Fruit fly (Drosophila melanogaster): ENCODE results near the gene Smg6.

The Smg6 gene

DNA sequence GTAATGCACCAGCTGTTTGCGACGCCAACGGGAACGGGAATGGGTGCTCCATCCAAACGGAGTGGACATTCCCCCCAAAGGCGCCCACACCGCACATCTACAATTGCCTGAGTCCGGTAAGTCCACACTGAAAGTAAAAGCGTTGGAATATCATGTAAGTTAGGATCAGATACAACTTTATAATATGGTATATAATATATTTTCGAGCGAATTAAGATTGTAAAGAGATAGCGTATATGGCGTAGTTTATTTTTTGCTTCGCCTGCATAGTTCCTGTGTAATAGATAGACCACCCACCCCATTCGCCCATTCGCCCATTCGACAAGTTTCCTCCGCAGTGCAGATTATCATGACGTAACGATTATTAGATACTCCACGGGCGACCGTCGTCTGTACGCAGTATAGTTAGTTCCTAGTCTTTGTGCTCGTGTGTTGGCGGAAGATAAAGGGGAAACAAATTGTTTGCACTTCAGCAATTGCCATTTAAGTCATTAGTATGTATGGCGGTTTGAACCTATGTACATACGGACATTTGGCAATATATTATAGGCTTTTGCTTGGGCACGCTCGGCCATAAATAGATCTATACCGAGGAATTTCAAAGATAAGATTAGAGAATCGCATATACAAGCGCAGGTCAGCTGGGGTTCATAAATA, 18.3 kb upstream of the Smg6 start (continued):
- TF ChIP-seq hth (optimal IDR thresholded peaks at IDR 0.05) = no peak
- no peak for TF ChIP-seq tup (GFP tag; optimal IDR thresholded peaks at IDR 0.05)
- peak in 1 of 2 experiments; percentile 62 for TF ChIP-seq eve (GFP tag; optimal IDR thresholded peaks at IDR 0.05)
- no peak for TF ChIP-seq dm (GFP tag; optimal IDR thresholded peaks at IDR 0.05)
- TF ChIP-seq bcd (GFP tag; optimal IDR thresholded peaks at IDR 0.05) = no peak
- TF ChIP-seq pho (GFP tag; optimal IDR thresholded peaks at IDR 0.05) = peak; percentile 21
- TF ChIP-seq btn (GFP tag; optimal IDR thresholded peaks at IDR 0.05) = no peak
- no peak for TF ChIP-seq crc (GFP tag; optimal IDR thresholded peaks at IDR 0.05)
- TF ChIP-seq croc (GFP tag; conservative IDR thresholded peaks at IDR 0.05) = no peak
- TF ChIP-seq Nf-YC (tag; optimal IDR thresholded peaks at IDR 0.05) = no peak
- no peak for TF ChIP-seq CG12219 (GFP tag; optimal IDR thresholded peaks at IDR 0.05)
- TF ChIP-seq CG7271 (tag; optimal IDR thresholded peaks at IDR 0.05) = no peak
- no peak for TF ChIP-seq CG15696 (tag; optimal IDR thresholded peaks at IDR 0.05)
- no peak for TF ChIP-seq Atf3 (GFP tag; optimal IDR thresholded peaks at IDR 0.05)
- TF ChIP-seq CG13894 (tag; optimal IDR thresholded peaks at IDR 0.05) = no peak
- no peak for TF ChIP-seq CG14965 (GFP tag; optimal IDR thresholded peaks at IDR 0.05; ENCODE audit: borderline replicate concordance)
- TF ChIP-seq Hmx (GFP tag; optimal IDR thresholded peaks at IDR 0.05) = no peak
- TF ChIP-seq CG3407 (GFP tag; optimal IDR thresholded peaks at IDR 0.05) = no peak
- TF ChIP-seq H2.0 (GFP tag; IDR thresholded peaks at IDR 0.05) = no peak
- TF ChIP-seq Hsf (GFP tag; optimal IDR thresholded peaks at IDR 0.05) = no peak
- no peak for TF ChIP-seq Awh (GFP tag; IDR thresholded peaks at IDR 0.05)

DNA sequence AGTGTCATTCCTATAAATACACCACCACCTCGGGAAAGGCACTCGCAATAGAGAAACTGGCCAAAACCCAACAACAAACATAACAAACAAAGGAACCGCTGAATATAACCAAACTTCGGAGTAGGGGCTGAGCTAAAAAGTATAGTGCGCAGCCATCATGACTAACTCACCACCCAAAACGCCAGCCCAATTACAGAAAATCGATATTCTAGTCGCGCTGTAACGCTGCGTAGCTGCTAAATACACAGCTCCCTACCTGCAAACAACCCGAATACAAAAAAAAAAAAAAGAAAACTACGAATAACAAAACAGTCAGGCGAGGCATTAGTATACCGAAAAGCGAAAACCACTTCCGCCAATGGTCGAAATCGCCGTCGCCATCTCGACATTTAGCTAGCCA, 17.4 kb upstream of the Smg6 start:
- TF ChIP-seq bigmax (GFP tag; optimal IDR thresholded peaks at IDR 0.05) = peak; percentile 39
- TF ChIP-seq hth (optimal IDR thresholded peaks at IDR 0.05) = no peak
- peak; percentile 96 for TF ChIP-seq onecut (GFP tag; IDR thresholded peaks at IDR 0.05)
- TF ChIP-seq CG6175 (GFP tag; IDR thresholded peaks at IDR 0.05) = no peak
- TF ChIP-seq CG15696 (tag; optimal IDR thresholded peaks at IDR 0.05) = no peak
- peak in 1 of 2 experiments; percentile 87 for TF ChIP-seq eve (GFP tag; optimal IDR thresholded peaks at IDR 0.05)
- peak; percentile 55 for TF ChIP-seq Ets65A (GFP tag)
- no peak for TF ChIP-seq da (GFP tag; optimal IDR thresholded peaks at IDR 0.05)
- TF ChIP-seq Poxn (GFP tag; IDR thresholded peaks at IDR 0.05) = no peak
- peak; percentile 4 for TF ChIP-seq ab (GFP tag; optimal IDR thresholded peaks at IDR 0.05)
- no peak for TF ChIP-seq CG4282 (GFP tag; optimal IDR thresholded peaks at IDR 0.05)
- TF ChIP-seq CG10431 (GFP tag; optimal IDR thresholded peaks at IDR 0.05) = peak; percentile 10
- TF ChIP-seq psq (GFP tag; optimal IDR thresholded peaks at IDR 0.05) = no peak
- no peak for TF ChIP-seq zfh2 (GFP tag; optimal IDR thresholded peaks at IDR 0.05)

- TF ChIP-seq pros (GFP tag; optimal IDR thresholded peaks at IDR 0.05) (peak; percentile 50), CG12071 (GFP tag; optimal IDR thresholded peaks at IDR 0.05) (peak; percentile 61), Ravus (GFP tag; IDR thresholded peaks at IDR 0.05) (no peak), gt (GFP tag; IDR thresholded peaks at IDR 0.05) (no peak), jumu (GFP tag; optimal IDR thresholded peaks at IDR 0.05) (peak; percentile 17), CoRest (tag; optimal IDR thresholded peaks at IDR 0.05) (peak; percentile 14), phol (tag; optimal IDR thresholded peaks at IDR 0.05) (no peak), mirr (GFP tag; optimal IDR thresholded peaks at IDR 0.05) (peak; percentile 93), CG17385 (GFP tag; optimal IDR thresholded peaks at IDR 0.05) (no peak), Stat92E (GFP tag; optimal IDR thresholded peaks at IDR 0.05) (peak in 1 of 3 experiments; percentile 62), CG14965 (GFP tag; optimal IDR thresholded peaks at IDR 0.05; ENCODE audit: borderline replicate concordance) (no peak), crc (GFP tag; optimal IDR thresholded peaks at IDR 0.05) (peak; percentile 10), Doc3 (GFP tag; IDR thresholded peaks at IDR 0.05; ENCODE audit: partially characterized antibody) (no peak), CG1529 (GFP tag; optimal IDR thresholded peaks at IDR 0.05) (no peak), CG11456 (GFP tag; IDR thresholded peaks at IDR 0.05) (no peak), Neu2 (GFP tag; optimal IDR thresholded peaks at IDR 0.05; ENCODE audit: borderline replicate concordance) (no peak), CG8944 (GFP tag; optimal IDR thresholded peaks at IDR 0.05) (no peak), Adf1 (GFP tag; IDR thresholded peaks at IDR 0.05) (no peak)
These were observed 16.7 kb upstream of the Smg6 start for dm6 chr3R:25049742-25050517.

Measured in whole organism, embryonic.